Fruit fly (Drosophila melanogaster) whole organism, embryonic: Measurements from ENCODE around the gene Nepl13.

Experiments
- Blimp-1 ChIP-seq: fragments of 200-800 bp; sonication (Bioruptor generic); optimal IDR thresholded peaks from 3 replicates; lab custom pipeline; 2018; ENCODE audit warnings: missing biosample characterization, missing genetic modification characterization, mild to moderate bottlenecking, moderate library complexity, missing genetic modification reagents
- CG10654 ChIP-seq: fragments of 200-800 bp; sonication (Bioruptor generic); optimal IDR thresholded peaks from 2 replicates; lab custom pipeline; 2016; ENCODE audit warnings: missing biosample characterization, missing genetic modification characterization
- CG11247 ChIP-seq: fragments of 200-800 bp; sonication (Bioruptor generic); IDR thresholded peaks from 2 replicates; pipeline ENCODE4 v1.3.6; 2022; ENCODE audit warnings: missing biosample characterization, missing genetic modification characterization
- CG11695 ChIP-seq: fragments of 200-800 bp; sonication (Bioruptor generic); IDR thresholded peaks from 3 replicates; pipeline ENCODE4 v1.3.6; 2022; ENCODE audit warnings: missing biosample characterization, missing genetic modification characterization
- CG12071 ChIP-seq: fragments of 200-800 bp; sonication (Bioruptor generic); optimal IDR thresholded peaks from 3 replicates; lab custom pipeline; 2018; ENCODE audit warnings: missing biosample characterization, mild to moderate bottlenecking, missing genetic modification characterization
- CG12155 ChIP-seq: fragments of 200-800 bp; sonication (Bioruptor generic); optimal IDR thresholded peaks from 3 replicates; lab custom pipeline; 2016; ENCODE audit warnings: missing biosample characterization, missing genetic modification characterization
- CG12219 ChIP-seq: fragments of 200-800 bp; sonication (Bioruptor generic); optimal IDR thresholded peaks from 3 replicates; lab custom pipeline; 2018; ENCODE audit warnings: missing biosample characterization, mild to moderate bottlenecking, missing genetic modification characterization
- CG12744 ChIP-seq: fragments of 200-800 bp; sonication (Bioruptor generic); optimal IDR thresholded peaks from 2 replicates; lab custom pipeline; 2016; ENCODE audit warnings: missing biosample characterization, missing genetic modification characterization
- CG13775 ChIP-seq: fragments of 200-800 bp; sonication (Bioruptor generic); optimal IDR thresholded peaks from 3 replicates; lab custom pipeline; 2017; ENCODE audit warnings: missing biosample characterization, mild to moderate bottlenecking, missing genetic modification characterization
- CG15011 ChIP-seq: fragments of 200-800 bp; sonication (Bioruptor generic); optimal IDR thresholded peaks from 3 replicates; lab custom pipeline; 2018; ENCODE audit warnings: missing biosample characterization, mild to moderate bottlenecking, missing genetic modification characterization
- CG1602 ChIP-seq: fragments of 200-800 bp; sonication (Bioruptor generic); optimal IDR thresholded peaks from 3 replicates; lab custom pipeline; 2016; ENCODE audit warnings: missing biosample characterization, missing genetic modification characterization
- CG16815 ChIP-seq: fragments of 200-800 bp; sonication (Bioruptor generic); optimal IDR thresholded peaks from 3 replicates; lab custom pipeline; 2017; ENCODE audit warnings: missing biosample characterization, mild to moderate bottlenecking, missing genetic modification characterization
- CG18599 ChIP-seq: fragments of 200-800 bp; sonication (Bioruptor generic); optimal IDR thresholded peaks from 3 replicates; lab custom pipeline; 2017; ENCODE audit warnings: missing biosample characterization, missing genetic modification characterization, mild to moderate bottlenecking, moderate library complexity, missing genetic modification reagents
- CG18619 ChIP-seq: fragments of 200-800 bp; sonication (Bioruptor generic); optimal IDR thresholded peaks from 3 replicates; lab custom pipeline; 2017; ENCODE audit warnings: missing biosample characterization, mild to moderate bottlenecking, missing genetic modification characterization
- CG2712 ChIP-seq: fragments of 200-800 bp; optimal IDR thresholded peaks from 3 replicates; lab custom pipeline; 2019; ENCODE audit warnings: missing biosample characterization, mild to moderate bottlenecking, missing genetic modification characterization, moderate library complexity
- CG30020 ChIP-seq: fragments of 200-800 bp; optimal IDR thresholded peaks from 2 replicates; lab custom pipeline; 2019; ENCODE audit warnings: missing biosample characterization, mild to moderate bottlenecking, missing genetic modification characterization, moderate library complexity
- CG42726 ChIP-seq: fragments of 200-800 bp; sonication (Bioruptor generic); IDR thresholded peaks from 2 replicates; pipeline ENCODE4 v1.3.6; 2022; ENCODE audit warnings: missing biosample characterization, missing genetic modification characterization; ENCODE audit not compliant: partially characterized antibody
- CG4617 ChIP-seq: fragments of 200-800 bp; sonication (Bioruptor generic); optimal IDR thresholded peaks from 3 replicates; lab custom pipeline; 2016; ENCODE audit warnings: missing biosample characterization, missing genetic modification characterization, borderline replicate concordance
- CG7928 ChIP-seq: fragments of 200-800 bp; sonication (Bioruptor generic); optimal IDR thresholded peaks from 2 replicates; lab custom pipeline; 2017; ENCODE audit warnings: missing biosample characterization, mild to moderate bottlenecking, missing genetic modification characterization
- CG8924 ChIP-seq: fragments of 200-800 bp; optimal IDR thresholded peaks from 3 replicates; lab custom pipeline; 2019; ENCODE audit warnings: missing biosample characterization, mild to moderate bottlenecking, missing genetic modification characterization, moderate library complexity
- Chrac-16 ChIP-seq: fragments of 200-800 bp; sonication (Bioruptor generic); optimal IDR thresholded peaks from 3 replicates; lab custom pipeline; 2016; ENCODE audit warnings: missing biosample characterization, missing genetic modification characterization
- CoRest ChIP-seq: fragments of 200-800 bp; sonication (Bioruptor generic); optimal IDR thresholded peaks from 3 replicates; lab custom pipeline; 2018; ENCODE audit warnings: missing biosample characterization, mild to moderate bottlenecking, missing genetic modification characterization, moderate library complexity
- D19A ChIP-seq: fragments of 200-800 bp; optimal IDR thresholded peaks from 3 replicates; lab custom pipeline; 2019; ENCODE audit warnings: missing biosample characterization, mild to moderate bottlenecking, missing genetic modification characterization, moderate library complexity
- Doc2 ChIP-seq: fragments of 200-800 bp; sonication (Bioruptor generic); IDR thresholded peaks from 2 replicates; pipeline ENCODE4 v1.3.6; 2022; ENCODE audit warnings: missing biosample characterization, missing genetic modification characterization
- E2f1 ChIP-seq: fragments of 200-800 bp; sonication (Bioruptor generic); IDR thresholded peaks from 2 replicates; pipeline ENCODE4 v1.3.6; 2022; ENCODE audit warnings: missing biosample characterization, missing genetic modification characterization
- Fer1 ChIP-seq: fragments of 200-800 bp; sonication (Bioruptor generic); optimal IDR thresholded peaks from 2 replicates; lab custom pipeline; 2017; ENCODE audit warnings: missing biosample characterization, mild to moderate bottlenecking, missing genetic modification characterization
- Gsc ChIP-seq: fragments of 200-800 bp; sonication (Bioruptor generic); IDR thresholded peaks from 2 replicates; pipeline ENCODE4 v1.3.6; 2022; ENCODE audit warnings: missing biosample characterization, missing genetic modification characterization
- H2.0 ChIP-seq: fragments of 200-800 bp; sonication (Bioruptor generic); IDR thresholded peaks from 2 replicates; pipeline ENCODE4 v1.3.6; 2022; ENCODE audit warnings: missing biosample characterization, missing genetic modification characterization
- HLH4C ChIP-seq: fragments of 200-800 bp; sonication (Bioruptor generic); IDR thresholded peaks from 3 replicates; pipeline ENCODE4 v1.3.6; 2022; ENCODE audit warnings: missing biosample characterization, missing genetic modification characterization; ENCODE audit not compliant: partially characterized antibody
- HLH54F ChIP-seq: fragments of 200-800 bp; sonication (Bioruptor generic); optimal IDR thresholded peaks from 3 replicates; lab custom pipeline; 2016; ENCODE audit warnings: missing biosample characterization, missing genetic modification characterization
- Hand ChIP-seq: fragments of 200-800 bp; sonication (Bioruptor generic); optimal IDR thresholded peaks from 2 replicates; lab custom pipeline; 2017; ENCODE audit warnings: mild to moderate bottlenecking, missing biosample characterization, missing genetic modification reagents, missing genetic modification characterization
- Hr51 ChIP-seq, 2 experiments: fragments of 200-800 bp; sonication (Bioruptor generic); optimal IDR thresholded peaks; 2 replicates in 1 of 2; 3 replicates in 1 of 2; lab custom pipeline; 2016 to 2018; ENCODE audit warnings: missing biosample characterization in 2 of 2, missing genetic modification characterization in 2 of 2, mild to moderate bottlenecking in 1 of 2, moderate library complexity in 1 of 2
- Mrtf ChIP-seq: fragments of 200-800 bp; sonication (Bioruptor generic); IDR thresholded peaks from 3 replicates; pipeline ENCODE4 v1.3.6; 2022; ENCODE audit warnings: missing biosample characterization, missing genetic modification characterization
- Nf-YA ChIP-seq: fragments of 200-800 bp; sonication (Bioruptor generic); IDR thresholded peaks from 2 replicates; pipeline ENCODE4 v1.3.6; 2022; ENCODE audit warnings: missing biosample characterization, missing genetic modification characterization
- Ssrp ChIP-seq: fragments of 200-800 bp; sonication (Bioruptor generic); optimal IDR thresholded peaks from 2 replicates; lab custom pipeline; 2018; ENCODE audit warnings: missing biosample characterization, mild to moderate bottlenecking, missing genetic modification characterization, moderate library complexity
- Vsx1 ChIP-seq: fragments of 200-800 bp; sonication (Bioruptor generic); optimal IDR thresholded peaks from 2 replicates; lab custom pipeline; 2017; ENCODE audit warnings: missing biosample characterization, mild to moderate bottlenecking, missing genetic modification characterization, missing genetic modification reagents
- az2 ChIP-seq: fragments of 200-800 bp; sonication (Bioruptor generic); optimal IDR thresholded peaks from 3 replicates; lab custom pipeline; 2016; ENCODE audit warnings: missing biosample characterization, missing genetic modification characterization
- br ChIP-seq: fragments of >200 bp; optimal IDR thresholded peaks from 2 replicates; lab custom pipeline; 2017
- dysf ChIP-seq: fragments of 200-800 bp; sonication (Bioruptor generic); IDR thresholded peaks from 3 replicates; pipeline ENCODE4 v1.3.6; 2022; ENCODE audit warnings: missing biosample characterization, missing genetic modification characterization
- emc ChIP-seq: fragments of 200-800 bp; sonication (Bioruptor generic); optimal IDR thresholded peaks from 2 replicates; lab custom pipeline; 2016; ENCODE audit warnings: missing biosample characterization, missing genetic modification characterization
- hth ChIP-seq: fragments of >200 bp; optimal IDR thresholded peaks from 2 replicates; lab custom pipeline; 2017; ENCODE audit warnings: inconsistent platforms
- lilli ChIP-seq: fragments of 200-800 bp; sonication (Bioruptor generic); optimal IDR thresholded peaks from 3 replicates; lab custom pipeline; 2016; ENCODE audit warnings: missing biosample characterization, missing genetic modification characterization
- org-1 ChIP-seq: fragments of 200-800 bp; sonication (Bioruptor generic); optimal IDR thresholded peaks from 2 replicates; lab custom pipeline; 2017; ENCODE audit warnings: missing biosample characterization, missing genetic modification characterization
- peb ChIP-seq: fragments of 200-800 bp; sonication (Bioruptor generic); IDR thresholded peaks from 2 replicates; pipeline ENCODE4 v1.3.6; 2022; ENCODE audit warnings: missing biosample characterization, missing genetic modification characterization
- rib ChIP-seq: fragments of 200-800 bp; sonication (Bioruptor generic); IDR thresholded peaks from 2 replicates; pipeline ENCODE4 v1.3.6; 2022; ENCODE audit warnings: missing biosample characterization, missing genetic modification characterization
- sens-2 ChIP-seq: fragments of 200-800 bp; sonication (Bioruptor generic); IDR thresholded peaks from 2 replicates; pipeline ENCODE4 v1.3.6; 2022; ENCODE audit warnings: missing biosample characterization, missing genetic modification characterization
- sob ChIP-seq: fragments of 200-800 bp; sonication (Bioruptor generic); IDR thresholded peaks from 2 replicates; pipeline ENCODE4 v1.3.6; 2022; ENCODE audit warnings: missing biosample characterization, missing genetic modification characterization
- ssp ChIP-seq: fragments of 200-800 bp; sonication (Bioruptor generic); IDR thresholded peaks from 2 replicates; pipeline ENCODE4 v1.3.6; 2022; ENCODE audit warnings: missing biosample characterization, missing genetic modification characterization
- ttk ChIP-seq: fragments of 200-800 bp; sonication (Bioruptor generic); IDR thresholded peaks from 2 replicates; pipeline ENCODE4 v2.1.2; 2022; ENCODE audit warnings: missing biosample characterization, missing genetic modification characterization

The Nepl13 gene

dm6 chr3R:22753895-22754774 is 6.7 kb downstream of the Nepl13 start (continued):
- TF ChIP-seq CG12219 = peak; percentile 5
- peak; percentile 26 for TF ChIP-seq CG16815 (GFP tag; lab: Kevin White, UChicago)
- peak; percentile 43 for TF ChIP-seq CG1602 (GFP tag; lab: Kevin White, UChicago)
- TF ChIP-seq CG4617 (GFP tag; lab: Kevin White, UChicago) = no peak
- peak; percentile 76 for TF ChIP-seq CG18619 (GFP tag; lab: Kevin White, UChicago)
- peak; percentile 56 for TF ChIP-seq sob (GFP tag; lab: Robert Waterston, UW)
- TF ChIP-seq ttk (GFP tag; lab: Robert Waterston, UW) = peak; percentile 9; the same call in 1 of the 2 replicates
- TF ChIP-seq ssp = peak; percentile 37; the same call in 1 of the 2 replicates
- no peak for TF ChIP-seq hth (lab: Kevin White, UChicago)
- TF ChIP-seq CG30020 = peak; percentile 17
- TF ChIP-seq br (lab: Kevin White, UChicago) = no peak
- peak; percentile 26 for TF ChIP-seq Chrac-16 (GFP tag; lab: Kevin White, UChicago)
- peak; percentile 36 for TF ChIP-seq CG12155 (GFP tag; lab: Kevin White, UChicago)
- no peak for TF ChIP-seq CG12744
- no peak for TF ChIP-seq Gsc (GFP tag; lab: Robert Waterston, UW)
- TF ChIP-seq Doc2 (GFP tag; lab: Robert Waterston, UW) = no peak
- TF ChIP-seq rib = peak; percentile 47; the same call in 1 of the 2 replicates
- TF ChIP-seq Ssrp (tag; lab: Kevin White, UChicago) = peak; percentile 58
- TF ChIP-seq sens-2 (GFP tag; lab: Robert Waterston, UW) = no peak; the same call in 1 of the 2 replicates
- TF ChIP-seq E2f1 (GFP tag; lab: Robert Waterston, UW) = peak; percentile 55; the same call in 1 of the 2 replicates
- no peak for TF ChIP-seq CG7928 (GFP tag; lab: Kevin White, UChicago)
- peak; percentile 56 for TF ChIP-seq CG2712 (tag; lab: Kevin White, UChicago)
- TF ChIP-seq emc (GFP tag; lab: Kevin White, UChicago) = no peak
- 0 out of 3 replicates have a peak, but pooled peaks have one; percentile 17 for TF ChIP-seq HLH4C (GFP tag; lab: Robert Waterston, UW)
- peak; percentile 23; the same call in 1 of the 3 replicates for TF ChIP-seq Mrtf
- TF ChIP-seq Nf-YA (GFP tag; lab: Robert Waterston, UW) = no peak
- peak; percentile 57 for TF ChIP-seq CG8924 (tag; lab: Kevin White, UChicago)
- peak; percentile 23 for TF ChIP-seq CG18599 (GFP tag; lab: Kevin White, UChicago)
- TF ChIP-seq Blimp-1 (GFP tag; lab: Kevin White, UChicago) = peak; percentile 51
- TF ChIP-seq peb (GFP tag; lab: Robert Waterston, UW) = no peak
- peak; percentile 58 for TF ChIP-seq lilli (GFP tag; lab: Kevin White, UChicago)
- peak in 1 of 2 experiments; percentile 80 for TF ChIP-seq Hr51 (GFP tag; optimal IDR thresholded peaks at IDR 0.05; lab: Kevin White, UChicago)
- TF ChIP-seq az2 (GFP tag; lab: Kevin White, UChicago) = peak; percentile 67
- peak; percentile 24 for TF ChIP-seq Fer1 (GFP tag; lab: Kevin White, UChicago)
- TF ChIP-seq D19A = peak; percentile 92
- peak; percentile 51 for TF ChIP-seq Vsx1 (GFP tag; lab: Kevin White, UChicago)
- TF ChIP-seq CG42726 (GFP tag; lab: Robert Waterston, UW) = 0 out of 2 replicates have a peak, but pooled peaks have one; percentile 30
- peak; percentile 58 for TF ChIP-seq H2.0 (GFP tag; lab: Robert Waterston, UW)
- peak; percentile 8 for TF ChIP-seq HLH54F (GFP tag; lab: Kevin White, UChicago)
- TF ChIP-seq CG10654 (GFP tag; lab: Kevin White, UChicago) = peak; percentile 39
- peak; percentile 63 for TF ChIP-seq CG13775 (GFP tag; lab: Kevin White, UChicago)
- TF ChIP-seq CG11695 (GFP tag; lab: Robert Waterston, UW) = no peak
- peak; percentile 45 for TF ChIP-seq CG15011
- peak; percentile 14; the same call in 1 of the 2 replicates for TF ChIP-seq CG11247 (GFP tag; lab: Robert Waterston, UW)
- TF ChIP-seq org-1 = peak; percentile 47
- no peak for TF ChIP-seq Hand
- peak; percentile 38 for TF ChIP-seq CG12071 (GFP tag; lab: Kevin White, UChicago)
- peak; percentile 85 for TF ChIP-seq CoRest (tag; lab: Kevin White, UChicago)
- peak; percentile 68 for TF ChIP-seq dysf (GFP tag; lab: Robert Waterston, UW)
